Worm (Caenorhabditis elegans) whole organism, L1 larva: ENCODE results near the gene clx-1.

Source experiments
- C04F5.9 ChIP-seq: sonication (generic microtip); optimal IDR thresholded peaks from 2 replicates; lab custom pipeline; 2016; ENCODE audit warnings: missing genetic modification characterization, missing compliant biosample characterization
- C16A3.4 ChIP-seq: fragments of 150-350 bp; optimal IDR thresholded peaks from 2 replicates; lab custom pipeline; 2014; ENCODE audit warnings: missing biosample characterization, missing genetic modification characterization
- aha-1 ChIP-seq: fragments of 150-350 bp; optimal IDR thresholded peaks from 2 replicates; lab custom pipeline; 2014; ENCODE audit warnings: missing biosample characterization, missing genetic modification characterization
- ama-1 ChIP-seq: fragments of 150-350 bp; optimal IDR thresholded peaks from 2 replicates; lab custom pipeline; 2014
- ceh-63 ChIP-seq: fragments of 200-800 bp; sonication (Bioruptor generic); optimal IDR thresholded peaks from 2 replicates; lab custom pipeline; 2018; ENCODE audit warnings: mild to moderate bottlenecking, missing genetic modification characterization, missing compliant biosample characterization
- ceh-82 ChIP-seq, 3 experiments: fragments of 150-350 bp in 1 of 3; sonication (generic microtip) in 2 of 3; optimal IDR thresholded peaks; 2 replicates each; lab custom pipeline; 2014 to 2017; ENCODE audit warnings: missing biosample characterization in 3 of 3, missing genetic modification characterization in 3 of 3
- efl-3 ChIP-seq: fragments of 200-800 bp; sonication (Bioruptor generic); optimal IDR thresholded peaks from 2 replicates; lab custom pipeline; 2018; ENCODE audit warnings: mild to moderate bottlenecking, missing genetic modification characterization, missing compliant biosample characterization
- fkh-8 ChIP-seq: sonication (generic microtip); optimal IDR thresholded peaks from 2 replicates; lab custom pipeline; 2016; ENCODE audit warnings: mild to moderate bottlenecking, missing genetic modification characterization, missing compliant biosample characterization
- hpl-2 ChIP-seq: fragments of 150-350 bp; optimal IDR thresholded peaks from 2 replicates; lab custom pipeline; 2014; ENCODE audit warnings: missing biosample characterization, missing genetic modification reagents, missing genetic modification characterization
- isw-1 ChIP-seq: fragments of 200-800 bp; sonication (Bioruptor generic); IDR thresholded peaks from 2 replicates; pipeline ENCODE4 v1.3.6; 2022; ENCODE audit warnings: missing genetic modification characterization, missing compliant biosample characterization
- lin-14 ChIP-seq: fragments of 200-800 bp; sonication (Bioruptor generic); optimal IDR thresholded peaks from 2 replicates; lab custom pipeline; 2018; ENCODE audit warnings: mild to moderate bottlenecking, missing genetic modification characterization, moderate library complexity, missing compliant biosample characterization
- lin-15B ChIP-seq: fragments of 150-350 bp; sonication (generic microtip); optimal IDR thresholded peaks from 3 replicates; lab custom pipeline; 2014; ENCODE audit warnings: missing biosample characterization, missing genetic modification characterization
- lin-39 ChIP-seq: fragments of 150-350 bp; optimal IDR thresholded peaks from 2 replicates; lab custom pipeline; 2014; ENCODE audit warnings: missing biosample characterization, missing genetic modification reagents, missing genetic modification characterization
- mab-9 ChIP-seq: fragments of 200-800 bp; sonication (Bioruptor generic); IDR thresholded peaks from 2 replicates; pipeline ENCODE4 v1.3.6; 2022; ENCODE audit warnings: missing genetic modification reagents, missing genetic modification characterization, missing compliant biosample characterization
- mep-1 ChIP-seq: fragments of 150-350 bp; optimal IDR thresholded peaks from 2 replicates; lab custom pipeline; 2014; ENCODE audit warnings: missing biosample characterization, missing genetic modification characterization
- nhr-76 ChIP-seq: sonication (generic microtip); optimal IDR thresholded peaks from 2 replicates; lab custom pipeline; 2017; ENCODE audit warnings: missing biosample characterization, missing genetic modification characterization
- nhr-77 ChIP-seq: fragments of 150-350 bp; optimal IDR thresholded peaks from 2 replicates; lab custom pipeline; 2014; ENCODE audit warnings: missing biosample characterization, missing genetic modification characterization
- zag-1 ChIP-seq: fragments of 150-350 bp; optimal IDR thresholded peaks from 2 replicates; lab custom pipeline; 2014; ENCODE audit warnings: missing biosample characterization, missing genetic modification characterization
- zip-4 ChIP-seq: fragments of 200-800 bp; sonication (Bioruptor generic); optimal IDR thresholded peaks from 2 replicates; lab custom pipeline; 2018; ENCODE audit warnings: mild to moderate bottlenecking, missing genetic modification characterization, moderate library complexity, missing compliant biosample characterization

Gene clx-1

ce11 chrIV:7785506-7786065 lies 51.1 kb downstream of the clx-1 start, which contains the start of gene tag-322 (continued):
- TF ChIP-seq zag-1 (tag; lab: Kevin White, UChicago): no peak
- TF ChIP-seq mab-9: no peak
- peak; percentile 31 for TF ChIP-seq nhr-77
- peak; percentile 76 for TF ChIP-seq lin-15B (tag; lab: Kevin White, UChicago)
- TF ChIP-seq mep-1: peak; percentile 85
- no peak for TF ChIP-seq lin-39 (tag; lab: Kevin White, UChicago)
- TF ChIP-seq C04F5.9: no peak
- TF ChIP-seq zip-4: no peak
- peak; percentile 16 for TF ChIP-seq fkh-8 (tag; lab: Kevin White, UChicago)
- TF ChIP-seq nhr-76 (tag; lab: Kevin White, UChicago): no peak
- TF ChIP-seq ceh-82 (tag; optimal IDR thresholded peaks at IDR 0.05; lab: Kevin White, UChicago): peak; percentile 52 to 59 (median 52)
- TF ChIP-seq aha-1 (tag; lab: Kevin White, UChicago): no peak
- TF ChIP-seq ama-1 (lab: Kevin White, UChicago): peak; percentile 64
- TF ChIP-seq C16A3.4: peak; percentile 70
- no peak for TF ChIP-seq ceh-63 (GFP tag; lab: Kevin White, UChicago)
- TF ChIP-seq isw-1 (GFP tag; lab: Robert Waterston, UW): peak; percentile 15; the same call in 1 of the 2 replicates
- TF ChIP-seq lin-14 (GFP tag; lab: Kevin White, UChicago): peak; percentile 75
- no peak for TF ChIP-seq efl-3 (GFP tag; lab: Kevin White, UChicago)
- no peak for TF ChIP-seq hpl-2 (GFP tag; lab: Kevin White, UChicago)
